Fruit fly (Drosophila melanogaster) whole organism, prepupa: ENCODE data around the gene fzr.
A peak's percentile ranks its signal among the peaks of the same experiment; 100 is the strongest.

Experiments
- Blimp-1 ChIP-seq: fragments of 200-800 bp; sonication (Bioruptor generic); optimal IDR thresholded peaks from 3 replicates; lab custom pipeline; 2017; ENCODE audit warnings: missing biosample characterization, missing genetic modification characterization, mild to moderate bottlenecking, moderate library complexity, missing genetic modification reagents
- CG10631 ChIP-seq: fragments of 200-800 bp; sonication (Bioruptor generic); optimal IDR thresholded peaks from 2 replicates; lab custom pipeline; 2016; ENCODE audit warnings: missing biosample characterization, missing genetic modification characterization
- CG11294 ChIP-seq: fragments of 200-800 bp; sonication (Bioruptor generic); IDR thresholded peaks from 2 replicates; pipeline ENCODE4 v1.3.6; 2022; ENCODE audit warnings: missing biosample characterization, missing genetic modification characterization
- CG11762 ChIP-seq: fragments of 200-800 bp; sonication (Bioruptor generic); optimal IDR thresholded peaks from 3 replicates; lab custom pipeline; 2016; ENCODE audit warnings: missing biosample characterization, missing genetic modification characterization; ENCODE audit not compliant: insufficient read depth
- CG11902 ChIP-seq: fragments of 200-800 bp; sonication (Bioruptor generic); optimal IDR thresholded peaks from 3 replicates; lab custom pipeline; 2016; ENCODE audit warnings: missing biosample characterization, missing genetic modification characterization
- CG15336 ChIP-seq: fragments of 200-800 bp; sonication (Bioruptor generic); IDR thresholded peaks from 2 replicates; pipeline ENCODE4 v1.3.6; 2022; ENCODE audit warnings: missing biosample characterization, missing genetic modification characterization
- CG1621 ChIP-seq: fragments of 200-800 bp; sonication (Bioruptor generic); optimal IDR thresholded peaks from 3 replicates; lab custom pipeline; 2018; ENCODE audit warnings: missing biosample characterization, mild to moderate bottlenecking, missing genetic modification characterization
- CG16779 ChIP-seq: fragments of 200-800 bp; sonication (Bioruptor generic); optimal IDR thresholded peaks from 3 replicates; lab custom pipeline; 2017; ENCODE audit warnings: missing biosample characterization, mild to moderate bottlenecking, missing genetic modification characterization
- CG34406 ChIP-seq: fragments of 200-800 bp; sonication (Bioruptor generic); optimal IDR thresholded peaks from 3 replicates; lab custom pipeline; 2016; ENCODE audit warnings: missing biosample characterization, missing genetic modification characterization
- CG3919 ChIP-seq: fragments of 200-800 bp; sonication (Bioruptor generic); optimal IDR thresholded peaks from 3 replicates; lab custom pipeline; 2016; ENCODE audit warnings: missing biosample characterization, missing genetic modification characterization
- CG4318 ChIP-seq: fragments of 200-800 bp; sonication (Bioruptor generic); optimal IDR thresholded peaks from 3 replicates; lab custom pipeline; 2017; ENCODE audit warnings: missing biosample characterization, mild to moderate bottlenecking, missing genetic modification characterization
- CG6163 ChIP-seq: fragments of 200-800 bp; sonication (Bioruptor generic); IDR thresholded peaks from 3 replicates; pipeline ENCODE4 v1.3.6; 2022; ENCODE audit warnings: missing biosample characterization, missing genetic modification characterization
- CG6792 ChIP-seq: fragments of 200-800 bp; sonication (Bioruptor generic); optimal IDR thresholded peaks from 3 replicates; lab custom pipeline; 2016; ENCODE audit warnings: missing biosample characterization, missing genetic modification characterization
- CG6808 ChIP-seq: fragments of 200-800 bp; sonication (Bioruptor generic); optimal IDR thresholded peaks from 3 replicates; lab custom pipeline; 2017; ENCODE audit warnings: missing biosample characterization, missing genetic modification characterization, mild to moderate bottlenecking, moderate library complexity, missing genetic modification reagents
- CG6854 ChIP-seq: fragments of 200-800 bp; sonication (Bioruptor generic); optimal IDR thresholded peaks from 2 replicates; lab custom pipeline; 2017; ENCODE audit warnings: missing biosample characterization, mild to moderate bottlenecking, missing genetic modification characterization
- CG8632 ChIP-seq: fragments of 200-800 bp; sonication (Bioruptor generic); optimal IDR thresholded peaks from 3 replicates; lab custom pipeline; 2016; ENCODE audit warnings: missing biosample characterization, missing genetic modification characterization
- CG9139 ChIP-seq: fragments of 200-800 bp; sonication (Bioruptor generic); optimal IDR thresholded peaks from 3 replicates; lab custom pipeline; 2017; ENCODE audit warnings: missing biosample characterization, mild to moderate bottlenecking, missing genetic modification characterization
- Eip75B ChIP-seq: fragments of 200-800 bp; sonication (Bioruptor generic); optimal IDR thresholded peaks from 3 replicates; lab custom pipeline; 2016; ENCODE audit warnings: missing biosample characterization, missing genetic modification characterization
- Eip78C ChIP-seq: fragments of 200-800 bp; sonication (Bioruptor generic); peaks from one replicate; lab custom pipeline; 2016; ENCODE audit warnings: missing biosample characterization, missing genetic modification characterization
- Eip93F ChIP-seq: fragments of 200-800 bp; sonication (Bioruptor generic); optimal IDR thresholded peaks from 2 replicates; lab custom pipeline; 2016; ENCODE audit warnings: missing biosample characterization, mild to moderate bottlenecking, missing genetic modification characterization
- Ets21C ChIP-seq: fragments of 200-800 bp; sonication (Bioruptor generic); optimal IDR thresholded peaks from 3 replicates; lab custom pipeline; 2016; ENCODE audit warnings: missing biosample characterization, missing genetic modification characterization
- Gug ChIP-seq: fragments of 200-800 bp; sonication (Bioruptor generic); IDR thresholded peaks from 2 replicates; pipeline ENCODE4 v1.3.6; 2022; ENCODE audit warnings: missing biosample characterization, missing genetic modification characterization
- Hr38 ChIP-seq: sonication (Bioruptor generic); optimal IDR thresholded peaks from 2 replicates; lab custom pipeline; 2016; ENCODE audit warnings: missing biosample characterization, missing genetic modification characterization
- Hr39 ChIP-seq: fragments of 200-800 bp; sonication (Bioruptor generic); optimal IDR thresholded peaks from 2 replicates; lab custom pipeline; 2016; ENCODE audit warnings: missing biosample characterization, missing genetic modification characterization
- Lpt ChIP-seq: fragments of 200-800 bp; sonication (Bioruptor generic); optimal IDR thresholded peaks from 3 replicates; lab custom pipeline; 2016; ENCODE audit warnings: missing biosample characterization, missing genetic modification characterization
- Met ChIP-seq: fragments of 200-800 bp; sonication (Bioruptor generic); optimal IDR thresholded peaks from 3 replicates; lab custom pipeline; 2016; ENCODE audit warnings: missing biosample characterization, missing genetic modification characterization
- Sox102F ChIP-seq: fragments of 200-800 bp; sonication (Bioruptor generic); optimal IDR thresholded peaks from 2 replicates; lab custom pipeline; 2016; ENCODE audit warnings: missing biosample characterization, mild to moderate bottlenecking, missing genetic modification characterization
- Sox14 ChIP-seq: fragments of 200-800 bp; sonication (Bioruptor generic); optimal IDR thresholded peaks from 3 replicates; lab custom pipeline; 2016; ENCODE audit warnings: missing biosample characterization, missing genetic modification characterization
- Sox15 ChIP-seq: fragments of 200-800 bp; sonication (Bioruptor generic); optimal IDR thresholded peaks from 3 replicates; lab custom pipeline; 2016; ENCODE audit warnings: missing biosample characterization, missing genetic modification characterization
- achi ChIP-seq: fragments of 200-800 bp; sonication (Bioruptor generic); optimal IDR thresholded peaks from 3 replicates; lab custom pipeline; 2016; ENCODE audit warnings: missing biosample characterization, missing genetic modification characterization
- acj6 ChIP-seq: fragments of 200-800 bp; sonication (Bioruptor generic); optimal IDR thresholded peaks from 3 replicates; lab custom pipeline; 2016; ENCODE audit warnings: missing biosample characterization, missing genetic modification characterization
- cyc ChIP-seq: fragments of 200-800 bp; sonication (Bioruptor generic); optimal IDR thresholded peaks from 3 replicates; lab custom pipeline; 2016; ENCODE audit warnings: missing biosample characterization, missing genetic modification characterization
- dac ChIP-seq: fragments of 200-800 bp; sonication (Bioruptor generic); optimal IDR thresholded peaks from 2 replicates; lab custom pipeline; 2017; ENCODE audit warnings: missing biosample characterization, mild to moderate bottlenecking, missing genetic modification characterization
- dsx ChIP-seq: fragments of 200-800 bp; optimal IDR thresholded peaks from 3 replicates; lab custom pipeline; 2019; ENCODE audit warnings: missing biosample characterization, mild to moderate bottlenecking, missing genetic modification characterization, moderate library complexity; ENCODE audit not compliant: poor library complexity, severe bottlenecking
- eg ChIP-seq: fragments of 200-800 bp; sonication (Bioruptor generic); IDR thresholded peaks from 3 replicates; pipeline ENCODE4 v1.3.6; 2022; ENCODE audit warnings: missing biosample characterization, missing genetic modification characterization
- esn ChIP-seq: fragments of 200-800 bp; sonication (Bioruptor generic); optimal IDR thresholded peaks from 2 replicates; lab custom pipeline; 2016; ENCODE audit warnings: missing biosample characterization, mild to moderate bottlenecking, missing genetic modification characterization, moderate library complexity
- fd59A ChIP-seq: fragments of 200-800 bp; sonication (Bioruptor generic); optimal IDR thresholded peaks from 2 replicates; lab custom pipeline; 2017; ENCODE audit warnings: missing biosample characterization, mild to moderate bottlenecking, missing genetic modification characterization, missing genetic modification reagents
- fd85E ChIP-seq: fragments of 200-800 bp; sonication (Bioruptor generic); optimal IDR thresholded peaks from 3 replicates; lab custom pipeline; 2016; ENCODE audit warnings: missing biosample characterization, missing genetic modification characterization
- fkh ChIP-seq: fragments of 200-800 bp; sonication (Bioruptor generic); optimal IDR thresholded peaks from 3 replicates; lab custom pipeline; 2017; ENCODE audit warnings: missing biosample characterization, mild to moderate bottlenecking, missing genetic modification characterization, moderate library complexity
- lz ChIP-seq: fragments of 200-800 bp; sonication (Bioruptor generic); optimal IDR thresholded peaks from 3 replicates; lab custom pipeline; 2016; ENCODE audit warnings: missing biosample characterization, missing genetic modification characterization
- net ChIP-seq: fragments of 200-800 bp; sonication (Bioruptor generic); optimal IDR thresholded peaks from 3 replicates; lab custom pipeline; 2016; ENCODE audit warnings: missing biosample characterization, missing genetic modification characterization
- pdm3 ChIP-seq: fragments of 200-800 bp; sonication (Bioruptor generic); optimal IDR thresholded peaks from 3 replicates; lab custom pipeline; 2016; ENCODE audit warnings: missing biosample characterization, missing genetic modification characterization
- salr ChIP-seq, 2 experiments: fragments of 200-800 bp; sonication (Bioruptor generic); optimal IDR thresholded peaks; 3 replicates each; lab custom pipeline; 2016 to 2018; ENCODE audit warnings: missing biosample characterization in 2 of 2, missing genetic modification characterization in 2 of 2, mild to moderate bottlenecking in 1 of 2
- ss ChIP-seq, 2 experiments: fragments of 200-800 bp; sonication (Bioruptor generic); optimal IDR thresholded peaks; 2 replicates in 1 of 2; 3 replicates in 1 of 2; lab custom pipeline; 2017 to 2018; ENCODE audit warnings: mild to moderate bottlenecking in 2 of 2, missing biosample characterization in 2 of 2, missing genetic modification characterization in 2 of 2, moderate library complexity in 1 of 2

Gene fzr

DNA sequence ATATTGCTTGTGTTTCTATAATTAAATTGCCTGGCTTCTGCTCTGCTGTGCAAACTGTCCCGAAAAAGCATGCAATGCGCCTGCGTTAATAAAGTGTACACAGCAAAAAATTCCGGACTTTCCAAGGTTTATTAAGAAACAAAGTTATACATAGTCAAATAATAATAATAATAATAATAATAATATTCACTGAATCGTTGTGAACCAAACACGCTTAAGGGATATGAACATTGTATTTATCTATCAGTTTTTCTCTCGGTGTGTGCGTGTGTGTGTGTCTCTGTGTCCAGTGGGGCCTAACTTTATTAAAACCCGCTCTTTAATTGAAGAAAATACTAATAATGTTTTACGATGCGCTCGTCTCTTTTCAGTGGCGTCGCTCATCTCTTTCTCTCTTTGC is 11.9 kb upstream of the fzr start (continued):
- TF ChIP-seq CG16779 (tag; lab: Kevin White, UChicago) (no peak), Sox102F (GFP tag; lab: Kevin White, UChicago) (no peak), CG34406 (GFP tag; lab: Kevin White, UChicago) (peak; percentile 6), CG6792 (GFP tag; lab: Kevin White, UChicago) (peak; percentile 13), fd59A (GFP tag; lab: Kevin White, UChicago) (no peak), CG11294 (GFP tag; lab: Robert Waterston, UW) (0 out of 2 replicates have a peak, but pooled peaks have one; percentile 28), CG6808 (GFP tag; lab: Kevin White, UChicago) (peak; percentile 3), CG6163 (peak; percentile 74), lz (GFP tag; lab: Kevin White, UChicago) (no peak), CG11762 (GFP tag; lab: Kevin White, UChicago) (no peak), CG3919 (GFP tag; lab: Kevin White, UChicago) (peak; percentile 18), esn (GFP tag; lab: Kevin White, UChicago) (peak; percentile 15), eg (GFP tag; lab: Robert Waterston, UW) (peak; percentile 51; the same call in 1 of the 3 replicates), net (no peak), CG4318 (GFP tag; lab: Kevin White, UChicago) (peak; percentile 26), cyc (no peak), CG15336 (GFP tag; lab: Robert Waterston, UW) (peak; percentile 45; the same call in 1 of the 2 replicates), Eip93F (GFP tag; lab: Kevin White, UChicago) (no peak)

DNA sequence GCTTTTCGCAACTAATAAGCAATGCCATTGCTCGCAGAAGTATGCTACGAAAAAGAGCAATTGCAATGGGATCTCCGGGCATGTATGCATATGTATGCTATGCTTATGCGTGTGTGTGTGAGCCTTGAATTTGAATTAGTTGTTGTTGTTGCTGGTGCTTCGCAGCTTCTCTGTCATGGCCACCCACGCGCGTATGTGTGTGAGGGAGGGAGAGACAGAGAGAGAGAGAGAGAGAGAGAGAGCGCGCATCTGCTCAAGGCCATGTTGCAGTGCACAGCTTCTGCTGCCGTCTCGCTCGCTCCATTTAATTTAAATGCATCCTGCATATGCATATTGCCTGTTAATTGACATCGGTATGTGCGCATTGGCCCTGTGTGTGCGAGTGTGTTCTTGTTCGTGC is 11.4 kb upstream of the fzr start:
- TF ChIP-seq CG3919 (GFP tag; lab: Kevin White, UChicago) (no peak), CG15336 (GFP tag; lab: Robert Waterston, UW) (no peak), Eip78C (GFP tag; lab: Kevin White, UChicago) (no peak), Ets21C (no peak), cyc (no peak), net (no peak), CG6808 (GFP tag; lab: Kevin White, UChicago) (no peak), CG16779 (tag; lab: Kevin White, UChicago) (no peak), Gug (no peak), CG8632 (GFP tag; lab: Kevin White, UChicago) (no peak), fd85E (GFP tag; lab: Kevin White, UChicago) (no peak), CG1621 (tag; lab: Kevin White, UChicago) (no peak), CG6163 (no peak), Met (GFP tag; lab: Kevin White, UChicago) (no peak), Blimp-1 (GFP tag; lab: Kevin White, UChicago) (no peak)
- TF ChIP-seq, all 60 proteins: peak for 0

DNA sequence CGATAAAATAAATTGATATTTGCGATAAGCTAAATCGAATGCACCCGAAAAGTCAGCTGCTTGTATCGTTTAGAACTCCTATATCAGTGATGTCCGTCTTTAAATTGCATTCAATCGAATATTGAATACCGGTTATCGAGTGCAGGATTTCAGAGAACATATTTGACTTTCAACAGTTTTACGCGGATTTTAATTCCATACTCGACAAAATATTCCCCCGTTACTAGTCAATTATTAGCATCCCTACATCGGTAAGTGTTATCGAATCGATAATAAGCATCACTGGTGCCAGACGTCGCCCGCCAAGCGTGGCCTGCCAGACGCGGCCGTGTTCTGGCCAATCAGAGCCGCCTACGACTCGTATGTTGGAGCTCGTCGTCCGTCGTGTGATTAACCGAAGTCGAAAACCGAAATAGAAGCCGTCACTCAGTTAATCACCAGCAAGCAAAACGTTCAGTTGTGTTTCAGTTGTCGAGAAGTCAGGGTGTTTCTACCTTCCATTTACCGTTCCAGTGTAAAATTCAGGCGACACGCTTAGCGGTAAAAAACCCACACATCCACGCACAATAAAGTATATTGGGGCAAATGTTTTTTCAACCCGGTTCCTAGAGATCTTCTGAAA is 8.6 kb upstream of the fzr start, which contains the start of gene ctp:
Gene ctp (plus strand): TSS at position 23 of the 622 bp plus-strand sequence.
- TF ChIP-seq cyc, result peak; percentile 18
- TF ChIP-seq pdm3 (GFP tag; lab: Kevin White, UChicago), result peak; percentile 68
- TF ChIP-seq CG11902 (GFP tag; lab: Kevin White, UChicago), result no peak
- no peak for TF ChIP-seq Ets21C
- peak; percentile 49 for TF ChIP-seq achi (GFP tag; lab: Kevin White, UChicago)
- peak; percentile 50 to 56 for TF ChIP-seq ss (GFP tag; optimal IDR thresholded peaks at IDR 0.05; lab: Kevin White, UChicago)
- no peak for TF ChIP-seq salr (GFP tag; optimal IDR thresholded peaks at IDR 0.05; lab: Kevin White, UChicago)
- peak; percentile 33 for TF ChIP-seq lz (GFP tag; lab: Kevin White, UChicago)
- peak; percentile 35 for TF ChIP-seq CG3919 (GFP tag; lab: Kevin White, UChicago)
- TF ChIP-seq dsx (GFP tag; lab: Kevin White, UChicago), result peak; percentile 38
- peak; percentile 36 for TF ChIP-seq CG10631
- TF ChIP-seq eg (GFP tag; lab: Robert Waterston, UW), result peak; percentile 52; the same call in 1 of the 3 replicates
- peak; percentile 44 for TF ChIP-seq acj6 (GFP tag; lab: Kevin White, UChicago)
- peak; percentile 56; the same call in 1 of the 3 replicates for TF ChIP-seq CG6163
- TF ChIP-seq Blimp-1 (GFP tag; lab: Kevin White, UChicago), result no peak
- TF ChIP-seq fkh (GFP tag; lab: Kevin White, UChicago), result no peak
- TF ChIP-seq Eip78C (GFP tag; lab: Kevin White, UChicago), result peak; percentile 66
- peak; percentile 15; the same call in 1 of the 2 replicates for TF ChIP-seq CG15336 (GFP tag; lab: Robert Waterston, UW)
- TF ChIP-seq CG6854 (GFP tag; lab: Kevin White, UChicago), result peak; percentile 47
- TF ChIP-seq CG16779 (tag; lab: Kevin White, UChicago), result peak; percentile 63
- no peak for TF ChIP-seq CG9139 (GFP tag; lab: Kevin White, UChicago)
- TF ChIP-seq CG1621 (tag; lab: Kevin White, UChicago), result no peak
- TF ChIP-seq Hr38 (GFP tag; lab: Kevin White, UChicago), result no peak
- peak; percentile 16 for TF ChIP-seq Lpt (GFP tag; lab: Kevin White, UChicago)
- no peak for TF ChIP-seq Sox15 (GFP tag; lab: Kevin White, UChicago)
- TF ChIP-seq Hr39 (GFP tag; lab: Kevin White, UChicago), result peak; percentile 43
- peak; percentile 6 for TF ChIP-seq Eip75B (GFP tag; lab: Kevin White, UChicago)
- TF ChIP-seq dac (GFP tag; lab: Kevin White, UChicago), result no peak
- TF ChIP-seq Sox14 (GFP tag; lab: Kevin White, UChicago), result peak; percentile 32
